Worm (Caenorhabditis elegans): ENCODE measurements around the gene C24H12.8.

DNA sequence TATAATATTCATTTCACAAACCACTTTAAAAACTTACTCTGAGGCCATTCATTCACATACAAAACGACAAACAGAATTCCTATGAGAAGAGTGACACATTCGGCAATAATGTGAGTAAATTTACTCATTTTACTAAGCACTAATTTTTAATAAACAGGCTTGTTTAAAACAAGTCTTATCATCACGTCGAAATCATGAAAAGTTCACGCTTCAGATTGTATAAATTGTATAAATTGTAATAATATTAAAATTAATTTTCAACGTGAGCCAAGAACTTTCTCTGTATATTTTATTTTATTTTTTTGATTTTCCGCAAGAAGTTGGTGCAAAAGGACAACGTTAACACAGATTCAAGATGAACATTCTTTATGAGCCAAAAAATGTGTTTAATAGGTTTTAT, 4.2 kb downstream of the C24H12.8 start, which contains the start of gene C24H12.6:
- TF ChIP-seq gmeb-2 (tag; optimal IDR thresholded peaks at IDR 0.05) (no peak), elt-2 (tag; optimal IDR thresholded peaks at IDR 0.05) (no peak), lin-11 (tag; optimal IDR thresholded peaks at IDR 0.05) (no peak), K02D7.2 (tag; optimal IDR thresholded peaks at IDR 0.05) (no peak)
